Fruit fly (Drosophila melanogaster) whole organism, prepupa: ENCODE measurements around the gene RunxA.

Experiments
- Blimp-1 ChIP-seq: fragments of 200-800 bp; sonication (Bioruptor generic); optimal IDR thresholded peaks from 3 replicates; lab custom pipeline; 2017; ENCODE audit warnings: missing biosample characterization, missing genetic modification characterization, mild to moderate bottlenecking, moderate library complexity, missing genetic modification reagents
- CG16779 ChIP-seq: fragments of 200-800 bp; sonication (Bioruptor generic); optimal IDR thresholded peaks from 3 replicates; lab custom pipeline; 2017; ENCODE audit warnings: missing biosample characterization, mild to moderate bottlenecking, missing genetic modification characterization
- CG3919 ChIP-seq: fragments of 200-800 bp; sonication (Bioruptor generic); optimal IDR thresholded peaks from 3 replicates; lab custom pipeline; 2016; ENCODE audit warnings: missing biosample characterization, missing genetic modification characterization
- CG6854 ChIP-seq: fragments of 200-800 bp; sonication (Bioruptor generic); optimal IDR thresholded peaks from 2 replicates; lab custom pipeline; 2017; ENCODE audit warnings: missing biosample characterization, mild to moderate bottlenecking, missing genetic modification characterization
- Gug ChIP-seq: fragments of 200-800 bp; sonication (Bioruptor generic); IDR thresholded peaks from 2 replicates; pipeline ENCODE4 v1.3.6; 2022; ENCODE audit warnings: missing biosample characterization, missing genetic modification characterization
- Hr39 ChIP-seq: fragments of 200-800 bp; sonication (Bioruptor generic); optimal IDR thresholded peaks from 2 replicates; lab custom pipeline; 2016; ENCODE audit warnings: missing biosample characterization, missing genetic modification characterization
- Lpt ChIP-seq: fragments of 200-800 bp; sonication (Bioruptor generic); optimal IDR thresholded peaks from 3 replicates; lab custom pipeline; 2016; ENCODE audit warnings: missing biosample characterization, missing genetic modification characterization
- Sox102F ChIP-seq: fragments of 200-800 bp; sonication (Bioruptor generic); optimal IDR thresholded peaks from 2 replicates; lab custom pipeline; 2016; ENCODE audit warnings: missing biosample characterization, mild to moderate bottlenecking, missing genetic modification characterization
- acj6 ChIP-seq: fragments of 200-800 bp; sonication (Bioruptor generic); optimal IDR thresholded peaks from 3 replicates; lab custom pipeline; 2016; ENCODE audit warnings: missing biosample characterization, missing genetic modification characterization
- fd59A ChIP-seq: fragments of 200-800 bp; sonication (Bioruptor generic); optimal IDR thresholded peaks from 2 replicates; lab custom pipeline; 2017; ENCODE audit warnings: missing biosample characterization, mild to moderate bottlenecking, missing genetic modification characterization, missing genetic modification reagents
- pdm3 ChIP-seq: fragments of 200-800 bp; sonication (Bioruptor generic); optimal IDR thresholded peaks from 3 replicates; lab custom pipeline; 2016; ENCODE audit warnings: missing biosample characterization, missing genetic modification characterization
- svp ChIP-seq: fragments of 200-800 bp; sonication (Bioruptor generic); peaks from one replicate; lab custom pipeline; 2016; ENCODE audit warnings: missing biosample characterization, missing genetic modification characterization

- TF ChIP-seq svp (GFP tag; lab: Kevin White, UChicago) (peak; percentile 80), CG16779 (tag; lab: Kevin White, UChicago) (no peak), fd59A (GFP tag; lab: Kevin White, UChicago) (no peak), pdm3 (GFP tag; lab: Kevin White, UChicago) (no peak), CG3919 (GFP tag; lab: Kevin White, UChicago) (no peak), Lpt (GFP tag; lab: Kevin White, UChicago) (no peak), Gug (no peak), Sox102F (GFP tag; lab: Kevin White, UChicago) (no peak), Hr39 (no peak), acj6 (GFP tag; lab: Kevin White, UChicago) (no peak), Blimp-1 (GFP tag; lab: Kevin White, UChicago) (no peak), CG6854 (GFP tag; lab: Kevin White, UChicago) (no peak)
These were observed 35.1 kb upstream of the RunxA start for dm6 chrX:20658627-20659026.
